Fruit fly (Drosophila melanogaster) whole organism, embryonic: ENCODE results near the gene DppIII.
A peak's percentile ranks its signal among the peaks of the same experiment; 100 is the strongest.

ENCODE experiments used
- Atf6 ChIP-seq: fragments of 200-800 bp; sonication (Bioruptor generic); IDR thresholded peaks from 2 replicates; pipeline ENCODE4 v1.3.6; 2022; ENCODE audit warnings: missing biosample characterization, missing genetic modification characterization
- Awh ChIP-seq: fragments of 200-800 bp; sonication (Bioruptor generic); IDR thresholded peaks from 2 replicates; pipeline ENCODE4, ENCODE4 v1.3.6; 2022; ENCODE audit warnings: missing biosample characterization, missing genetic modification characterization
- BEAF-32 ChIP-seq: fragments of 200-800 bp; sonication (Bioruptor generic); optimal IDR thresholded peaks from 3 replicates; lab custom pipeline; 2017; ENCODE audit warnings: missing biosample characterization, missing genetic modification characterization, mild to moderate bottlenecking, moderate library complexity, missing genetic modification reagents
- Bdp1 ChIP-seq: fragments of 200-800 bp; sonication (Bioruptor generic); optimal IDR thresholded peaks from 3 replicates; lab custom pipeline; 2016; ENCODE audit warnings: missing biosample characterization, missing genetic modification characterization
- Blimp-1 ChIP-seq: fragments of 200-800 bp; sonication (Bioruptor generic); optimal IDR thresholded peaks from 3 replicates; lab custom pipeline; 2018; ENCODE audit warnings: missing biosample characterization, missing genetic modification characterization, mild to moderate bottlenecking, moderate library complexity, missing genetic modification reagents
- C15 ChIP-seq: fragments of 200-800 bp; sonication (Bioruptor generic); IDR thresholded peaks from 3 replicates; pipeline ENCODE4 v1.3.6; 2022; ENCODE audit warnings: missing biosample characterization, missing genetic modification characterization
- CG10209 ChIP-seq: fragments of 200-800 bp; sonication (Bioruptor generic); optimal IDR thresholded peaks from 3 replicates; lab custom pipeline; 2017; ENCODE audit warnings: missing biosample characterization, mild to moderate bottlenecking, missing genetic modification characterization, missing genetic modification reagents
- CG10274 ChIP-seq: fragments of 200-800 bp; sonication (Bioruptor generic); optimal IDR thresholded peaks from 3 replicates; lab custom pipeline; 2017; ENCODE audit warnings: missing biosample characterization, mild to moderate bottlenecking, missing genetic modification characterization
- CG10321 ChIP-seq: fragments of 200-800 bp; sonication (Bioruptor generic); IDR thresholded peaks from 2 replicates; pipeline ENCODE4 v1.3.6; 2022; ENCODE audit warnings: missing biosample characterization, missing genetic modification characterization
- CG10959 ChIP-seq: fragments of 200-800 bp; sonication (Bioruptor generic); IDR thresholded peaks from 2 replicates; pipeline ENCODE4 v1.3.6; 2022; ENCODE audit warnings: missing biosample characterization, missing genetic modification characterization
- CG13287 ChIP-seq: fragments of 200-800 bp; sonication (Bioruptor generic); IDR thresholded peaks from 2 replicates; pipeline ENCODE4 v1.3.6; 2022; ENCODE audit warnings: missing biosample characterization, missing genetic modification characterization; ENCODE audit not compliant: partially characterized antibody
- CG15479 ChIP-seq: fragments of 200-800 bp; sonication (Bioruptor generic); optimal IDR thresholded peaks from 3 replicates; lab custom pipeline; 2019; ENCODE audit warnings: missing biosample characterization, mild to moderate bottlenecking, missing genetic modification characterization, moderate library complexity
- CG1603 ChIP-seq: fragments of 200-800 bp; sonication (Bioruptor generic); optimal IDR thresholded peaks from 2 replicates; lab custom pipeline; 2019; ENCODE audit warnings: missing biosample characterization, mild to moderate bottlenecking, missing genetic modification characterization, moderate library complexity
- CG1647 ChIP-seq: fragments of 200-800 bp; sonication (Bioruptor generic); optimal IDR thresholded peaks from 3 replicates; lab custom pipeline; 2016; ENCODE audit warnings: missing biosample characterization, missing genetic modification characterization
- CG16779 ChIP-seq: fragments of 200-800 bp; sonication (Bioruptor generic); IDR thresholded peaks from 2 replicates; pipeline ENCODE4 v1.3.6; 2022; ENCODE audit warnings: missing biosample characterization, missing genetic modification characterization
- CG16813 ChIP-seq: fragments of 200-800 bp; sonication (Bioruptor generic); IDR thresholded peaks from 3 replicates; pipeline ENCODE4 v1.3.6; 2022; ENCODE audit warnings: missing biosample characterization, missing genetic modification characterization; ENCODE audit not compliant: partially characterized antibody
- CG17385 ChIP-seq: fragments of 200-800 bp; sonication (Bioruptor generic); optimal IDR thresholded peaks from 3 replicates; lab custom pipeline; 2018; ENCODE audit warnings: missing biosample characterization, mild to moderate bottlenecking, missing genetic modification characterization
- CG18011 ChIP-seq: fragments of 200-800 bp; sonication (Bioruptor generic); optimal IDR thresholded peaks from 2 replicates; lab custom pipeline; 2017; ENCODE audit warnings: missing biosample characterization, missing genetic modification characterization, mild to moderate bottlenecking, moderate library complexity, missing genotype
- CG6654 ChIP-seq: fragments of 200-800 bp; sonication (Bioruptor generic); optimal IDR thresholded peaks from 2 replicates; lab custom pipeline; 2017; ENCODE audit warnings: missing biosample characterization, mild to moderate bottlenecking, missing genetic modification characterization
- CG6854 ChIP-seq: fragments of 200-800 bp; sonication (Bioruptor generic); optimal IDR thresholded peaks from 3 replicates; lab custom pipeline; 2017; ENCODE audit warnings: missing biosample characterization, mild to moderate bottlenecking, missing genetic modification characterization
- CG7839 ChIP-seq: fragments of 200-800 bp; sonication (Bioruptor generic); optimal IDR thresholded peaks from 3 replicates; lab custom pipeline; 2018; ENCODE audit warnings: missing biosample characterization, mild to moderate bottlenecking, missing genetic modification characterization, moderate library complexity
- CG9797 ChIP-seq: fragments of 200-800 bp; sonication (Bioruptor generic); optimal IDR thresholded peaks from 3 replicates; lab custom pipeline; 2018; ENCODE audit warnings: missing biosample characterization, mild to moderate bottlenecking, missing genetic modification characterization
- Dll ChIP-seq: fragments of 200-800 bp; sonication (Bioruptor generic); IDR thresholded peaks from 4 replicates; pipeline ENCODE4 v1.3.6; 2022; ENCODE audit warnings: missing biosample characterization, missing genetic modification characterization; ENCODE audit not compliant: partially characterized antibody
- Dp ChIP-seq: fragments of 200-800 bp; sonication (Bioruptor generic); optimal IDR thresholded peaks from 2 replicates; lab custom pipeline; 2018; ENCODE audit warnings: missing biosample characterization, mild to moderate bottlenecking, missing genetic modification characterization, moderate library complexity
- E2f2 ChIP-seq: fragments of 200-800 bp; sonication (Bioruptor generic); IDR thresholded peaks from 2 replicates; pipeline ENCODE4 v1.3.6; 2022; ENCODE audit warnings: missing biosample characterization, missing genetic modification characterization
- HLH54F ChIP-seq: fragments of 200-800 bp; sonication (Bioruptor generic); optimal IDR thresholded peaks from 3 replicates; lab custom pipeline; 2016; ENCODE audit warnings: missing biosample characterization, missing genetic modification characterization
- HmgZ ChIP-seq: fragments of 200-800 bp; sonication (Bioruptor generic); optimal IDR thresholded peaks from 2 replicates; lab custom pipeline; 2018; ENCODE audit warnings: missing biosample characterization, mild to moderate bottlenecking, missing genetic modification characterization
- MBD-R2 ChIP-seq: fragments of 200-800 bp; sonication (Bioruptor generic); IDR thresholded peaks from 2 replicates; pipeline ENCODE4 v1.3.6; 2022; ENCODE audit warnings: missing biosample characterization, missing genetic modification characterization
- MESR4 ChIP-seq: fragments of 200-800 bp; sonication (Bioruptor generic); optimal IDR thresholded peaks from 2 replicates; lab custom pipeline; 2018; ENCODE audit warnings: missing biosample characterization, mild to moderate bottlenecking, missing genetic modification characterization, moderate library complexity
- NFAT ChIP-seq: fragments of 200-800 bp; sonication (Bioruptor generic); IDR thresholded peaks from 2 replicates; pipeline ENCODE4 v1.3.6; 2022; ENCODE audit warnings: missing biosample characterization, missing genetic modification characterization
- Neu2 ChIP-seq: fragments of 200-800 bp; sonication (Bioruptor generic); optimal IDR thresholded peaks from 3 replicates; lab custom pipeline; 2016; ENCODE audit warnings: missing biosample characterization, missing genetic modification characterization, borderline replicate concordance
- Pdp1 ChIP-seq, 2 experiments: fragments of 200-800 bp; sonication (Bioruptor generic); optimal IDR thresholded peaks; 3 replicates each; lab custom pipeline; 2016; ENCODE audit warnings: missing biosample characterization in 2 of 2, missing genetic modification characterization in 2 of 2, mild to moderate bottlenecking in 1 of 2, moderate library complexity in 1 of 2
- Rfx ChIP-seq: fragments of 200-800 bp; sonication (Bioruptor generic); IDR thresholded peaks from 2 replicates; pipeline ENCODE4 v1.3.6; 2022; ENCODE audit warnings: missing biosample characterization, missing genetic modification characterization
- br ChIP-seq: fragments of >200 bp; optimal IDR thresholded peaks from 2 replicates; lab custom pipeline; 2017
- cad ChIP-seq: fragments of >200 bp; optimal IDR thresholded peaks from 2 replicates; lab custom pipeline; 2017; ENCODE audit warnings: missing biosample characterization, missing genetic modification characterization
- cas ChIP-seq: fragments of 200-800 bp; sonication (Bioruptor generic); IDR thresholded peaks from 2 replicates; pipeline ENCODE4 v1.3.6; 2022; ENCODE audit warnings: missing biosample characterization, missing genetic modification characterization
- caup ChIP-seq: fragments of 200-800 bp; sonication (Bioruptor generic); optimal IDR thresholded peaks from 3 replicates; lab custom pipeline; 2017; ENCODE audit warnings: missing biosample characterization, mild to moderate bottlenecking, missing genetic modification characterization, moderate library complexity; ENCODE audit not compliant: severe bottlenecking
- chinmo ChIP-seq: fragments of 200-800 bp; sonication (Bioruptor generic); IDR thresholded peaks from 4 replicates; pipeline ENCODE4 v1.3.6; 2022; ENCODE audit warnings: missing biosample characterization, missing genetic modification characterization; ENCODE audit not compliant: partially characterized antibody
- emc ChIP-seq: fragments of 200-800 bp; sonication (Bioruptor generic); optimal IDR thresholded peaks from 2 replicates; lab custom pipeline; 2016; ENCODE audit warnings: missing biosample characterization, missing genetic modification characterization
- fd102C ChIP-seq: fragments of 200-800 bp; sonication (Bioruptor generic); optimal IDR thresholded peaks from 2 replicates; lab custom pipeline; 2018; ENCODE audit warnings: missing biosample characterization, mild to moderate bottlenecking, missing genetic modification characterization, moderate library complexity
- gem ChIP-seq: fragments of 200-800 bp; sonication (Bioruptor generic); optimal IDR thresholded peaks from 2 replicates; lab custom pipeline; 2019; ENCODE audit warnings: missing biosample characterization, mild to moderate bottlenecking, missing genetic modification characterization, moderate library complexity
- phol ChIP-seq: fragments of 200-800 bp; sonication (Bioruptor generic); optimal IDR thresholded peaks from 3 replicates; lab custom pipeline; 2018; ENCODE audit warnings: missing biosample characterization, mild to moderate bottlenecking, missing genetic modification characterization, moderate library complexity
- pita ChIP-seq: fragments of 200-800 bp; sonication (Bioruptor generic); optimal IDR thresholded peaks from 2 replicates; lab custom pipeline; 2017; ENCODE audit warnings: missing biosample characterization, mild to moderate bottlenecking, missing genetic modification characterization
- pzg ChIP-seq: fragments of 200-800 bp; sonication (Bioruptor generic); optimal IDR thresholded peaks from 3 replicates; lab custom pipeline; 2018; ENCODE audit warnings: missing biosample characterization, mild to moderate bottlenecking, missing genetic modification characterization, moderate library complexity
- salm ChIP-seq: fragments of 200-800 bp; sonication (Bioruptor generic); optimal IDR thresholded peaks from 2 replicates; lab custom pipeline; 2018; ENCODE audit warnings: missing biosample characterization, mild to moderate bottlenecking, missing genetic modification characterization
- stwl ChIP-seq: fragments of 200-800 bp; sonication (Bioruptor generic); optimal IDR thresholded peaks from 3 replicates; lab custom pipeline; 2018; ENCODE audit warnings: missing biosample characterization, mild to moderate bottlenecking, missing genetic modification characterization, moderate library complexity
- sug ChIP-seq: fragments of 200-800 bp; optimal IDR thresholded peaks from 2 replicates; lab custom pipeline; 2019; ENCODE audit warnings: missing biosample characterization, mild to moderate bottlenecking, missing genetic modification characterization, moderate library complexity
- trh ChIP-seq: fragments of 200-800 bp; sonication (Bioruptor generic); optimal IDR thresholded peaks from 2 replicates; lab custom pipeline; 2016; ENCODE audit warnings: missing biosample characterization, missing genetic modification characterization
- tx ChIP-seq: fragments of 200-800 bp; sonication (Bioruptor generic); optimal IDR thresholded peaks from 2 replicates; lab custom pipeline; 2016; ENCODE audit warnings: missing biosample characterization, missing genetic modification characterization
- unc-4 ChIP-seq: fragments of 200-800 bp; sonication (Bioruptor generic); IDR thresholded peaks from 2 replicates; pipeline ENCODE4 v1.3.6; 2022; ENCODE audit warnings: missing biosample characterization, missing genetic modification characterization; ENCODE audit not compliant: partially characterized antibody

The DppIII gene

dm6 chr3R:8344174-8344573 is at the start of gene DppIII:
TSS of gene DppIII (plus strand) at chr3R:8344400.
- TF ChIP-seq CG6654: no peak
- peak; percentile 78 for TF ChIP-seq Dp
- no peak for TF ChIP-seq salm (tag; lab: Kevin White, UChicago)
- no peak for TF ChIP-seq CG16779 (GFP tag; lab: Robert Waterston, UW)
- no peak for TF ChIP-seq CG15479 (GFP tag; lab: Kevin White, UChicago)
- TF ChIP-seq CG10321 (GFP tag; lab: Robert Waterston, UW): no peak
- TF ChIP-seq Atf6 (GFP tag; lab: Robert Waterston, UW): no peak
- TF ChIP-seq phol (tag; lab: Kevin White, UChicago): peak; percentile 16
- TF ChIP-seq CG6854 (GFP tag; lab: Kevin White, UChicago): no peak
- TF ChIP-seq chinmo: 0 out of 4 replicates have a peak, but pooled peaks have one; percentile 44
- TF ChIP-seq gem (tag; lab: Kevin White, UChicago): no peak
- no peak for TF ChIP-seq HLH54F (GFP tag; lab: Kevin White, UChicago)
- TF ChIP-seq Neu2: no peak
- no peak for TF ChIP-seq br (lab: Kevin White, UChicago)
- TF ChIP-seq Blimp-1 (GFP tag; lab: Kevin White, UChicago): peak; percentile 78
- TF ChIP-seq CG10274 (GFP tag; lab: Kevin White, UChicago): no peak
- TF ChIP-seq CG1647: no peak
- 0 out of 3 replicates have a peak, but pooled peaks have one; percentile 25 for TF ChIP-seq CG16813 (GFP tag; lab: Robert Waterston, UW)
- TF ChIP-seq CG10959 (GFP tag; lab: Robert Waterston, UW): no peak
- no peak for TF ChIP-seq emc (GFP tag; lab: Kevin White, UChicago)
- TF ChIP-seq CG1603: peak; percentile 1
- TF ChIP-seq CG17385 (GFP tag; lab: Kevin White, UChicago): peak; percentile 34
- no peak for TF ChIP-seq CG18011 (GFP tag; lab: Kevin White, UChicago)
- no peak for TF ChIP-seq cas (GFP tag; lab: Robert Waterston, UW)
- TF ChIP-seq unc-4 (GFP tag; lab: Robert Waterston, UW): 0 out of 2 replicates have a peak, but pooled peaks have one; percentile 27
- TF ChIP-seq Rfx (GFP tag; lab: Robert Waterston, UW): no peak
- no peak for TF ChIP-seq Awh (GFP tag; lab: Robert Waterston, UW)
- TF ChIP-seq stwl: peak; percentile 35
- no peak for TF ChIP-seq NFAT (GFP tag; lab: Robert Waterston, UW)
- TF ChIP-seq Bdp1 (GFP tag; lab: Kevin White, UChicago): no peak
- TF ChIP-seq CG10209: no peak
- TF ChIP-seq pzg (GFP tag; lab: Kevin White, UChicago): peak; percentile 55
- TF ChIP-seq fd102C: no peak
- peak; percentile 86 for TF ChIP-seq E2f2 (GFP tag; lab: Robert Waterston, UW)
- TF ChIP-seq trh (GFP tag; lab: Kevin White, UChicago): no peak
- no peak for TF ChIP-seq sug (tag; lab: Kevin White, UChicago)
- TF ChIP-seq Pdp1 (GFP tag; optimal IDR thresholded peaks at IDR 0.05; lab: Kevin White, UChicago): peak in 1 of 2 experiments; percentile 84
- no peak for TF ChIP-seq cad
- TF ChIP-seq HmgZ (tag; lab: Kevin White, UChicago): no peak
- no peak for TF ChIP-seq tx (GFP tag; lab: Kevin White, UChicago)
- peak; percentile 39 for TF ChIP-seq BEAF-32 (GFP tag; lab: Kevin White, UChicago)
- TF ChIP-seq MBD-R2 (GFP tag; lab: Robert Waterston, UW): peak; percentile 55
- peak; percentile 7 for TF ChIP-seq CG9797 (GFP tag; lab: Kevin White, UChicago)
- no peak for TF ChIP-seq Dll
- no peak for TF ChIP-seq CG7839 (tag; lab: Kevin White, UChicago)
- TF ChIP-seq MESR4: peak; percentile 41
- no peak for TF ChIP-seq caup
- no peak for TF ChIP-seq CG13287
- TF ChIP-seq pita: no peak
- no peak for TF ChIP-seq C15 (GFP tag; lab: Robert Waterston, UW)
